Fruit fly (Drosophila melanogaster): ENCODE data around the gene BigH1.

The BigH1 gene

DNA sequence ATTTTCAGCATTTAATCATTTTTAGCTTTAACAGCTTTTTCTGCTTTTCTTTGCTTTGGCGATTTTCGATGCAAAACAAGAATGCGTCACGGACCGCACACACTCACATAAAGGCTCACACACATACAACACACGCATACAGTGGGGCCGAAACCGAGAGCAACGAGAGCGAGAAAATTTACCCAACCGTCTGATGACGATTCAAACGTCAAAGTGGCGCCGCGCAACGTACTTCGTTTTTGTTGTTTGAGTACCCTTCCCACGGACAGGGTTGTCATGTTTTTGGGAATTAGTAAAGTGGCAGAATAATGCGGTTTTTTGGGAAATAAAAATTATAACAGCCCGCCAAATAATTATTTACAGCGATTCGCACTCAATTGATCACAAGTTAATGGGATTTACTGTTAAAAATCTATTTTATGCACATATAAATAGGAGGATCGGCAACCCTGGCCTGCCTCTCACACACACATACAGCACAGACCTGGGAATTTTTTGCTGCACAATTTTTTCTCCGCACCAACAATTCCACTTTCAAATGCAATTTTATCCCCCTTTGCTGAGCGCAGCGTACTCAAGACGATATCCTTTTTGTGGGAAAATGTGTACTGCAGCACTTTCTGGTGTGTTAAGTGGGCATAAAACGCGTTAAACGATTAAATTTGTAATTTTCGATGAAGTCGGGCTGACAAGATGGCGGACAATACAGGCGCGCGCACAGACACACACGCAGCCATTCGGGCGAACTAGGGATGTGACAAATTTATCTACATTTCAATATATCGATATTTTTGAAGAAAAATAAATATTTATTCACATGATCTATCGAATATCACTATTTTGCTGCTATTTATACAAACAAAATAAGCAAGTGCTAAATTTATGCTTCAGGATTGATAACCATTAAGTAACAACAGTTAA lies 8.0 kb upstream of the BigH1 start (continued):
- peak; percentile 94 for TF ChIP-seq CG17568 (GFP tag; optimal IDR thresholded peaks at IDR 0.05)
- peak; percentile 52 for TF ChIP-seq CG3065 (GFP tag; optimal IDR thresholded peaks at IDR 0.05)
- peak; percentile 97 for TF ChIP-seq CG10543 (GFP tag; optimal IDR thresholded peaks at IDR 0.05)
- TF ChIP-seq fd96Cb (tag; optimal IDR thresholded peaks at IDR 0.05): peak; percentile 90
- TF ChIP-seq mld (GFP tag; IDR thresholded peaks at IDR 0.05; ENCODE audit: partially characterized antibody): no peak
- peak; percentile 91 for TF ChIP-seq Dbx (GFP tag; IDR thresholded peaks at IDR 0.05)
- peak; percentile 32; the same call in 1 of the 2 replicates for TF ChIP-seq inv (GFP tag; IDR thresholded peaks at IDR 0.05; ENCODE audit: partially characterized antibody)
- TF ChIP-seq CG33557 (GFP tag; optimal IDR thresholded peaks at IDR 0.05): peak; percentile 93
- TF ChIP-seq phol (tag; optimal IDR thresholded peaks at IDR 0.05): peak; percentile 99
- TF ChIP-seq CG4820 (GFP tag; optimal IDR thresholded peaks at IDR 0.05): peak; percentile 88
- peak; percentile 86 for TF ChIP-seq CG10274 (GFP tag; optimal IDR thresholded peaks at IDR 0.05)
- TF ChIP-seq CG4282 (GFP tag; optimal IDR thresholded peaks at IDR 0.05): peak; percentile 84
- peak; percentile 51 for TF ChIP-seq pfk (GFP tag; optimal IDR thresholded peaks at IDR 0.05)
- peak; percentile 91 for TF ChIP-seq CG8388 (GFP tag; optimal IDR thresholded peaks at IDR 0.05)
- peak; percentile 86 for TF ChIP-seq repo (GFP tag; optimal IDR thresholded peaks at IDR 0.05)
- TF ChIP-seq caup (GFP tag; optimal IDR thresholded peaks at IDR 0.05; ENCODE audit: severe bottlenecking): peak; percentile 94
- TF ChIP-seq sob (GFP tag; IDR thresholded peaks at IDR 0.05): peak; percentile 92
- peak; percentile 49 for TF ChIP-seq HLHmδ (GFP tag; optimal IDR thresholded peaks at IDR 0.05)
- TF ChIP-seq Sin3A (optimal IDR thresholded peaks at IDR 0.05): no peak
- TF ChIP-seq chm (GFP tag; IDR thresholded peaks at IDR 0.05): peak; percentile 72
- TF ChIP-seq CG6254 (GFP tag; optimal IDR thresholded peaks at IDR 0.05): peak; percentile 82
- TF ChIP-seq CG15269 (tag; optimal IDR thresholded peaks at IDR 0.05): peak; percentile 95
- TF ChIP-seq CG12391 (tag; optimal IDR thresholded peaks at IDR 0.05): peak; percentile 92
- peak; percentile 83 for TF ChIP-seq CG9876 (GFP tag; optimal IDR thresholded peaks at IDR 0.05)
- TF ChIP-seq ap (GFP tag; IDR thresholded peaks at IDR 0.05): peak; percentile 87
- TF ChIP-seq BEAF-32 (GFP tag; optimal IDR thresholded peaks at IDR 0.05): peak; percentile 83
- TF ChIP-seq grn (GFP tag; optimal IDR thresholded peaks at IDR 0.05): no peak
- peak; percentile 92 for TF ChIP-seq CG3847 (GFP tag; IDR thresholded peaks at IDR 0.05)
- peak; percentile 98 for TF ChIP-seq CG3995 (GFP tag; optimal IDR thresholded peaks at IDR 0.05)
- TF ChIP-seq Mad (GFP tag; optimal IDR thresholded peaks at IDR 0.05): peak; percentile 89
- TF ChIP-seq CG18262 (tag; optimal IDR thresholded peaks at IDR 0.05): peak; percentile 94
- TF ChIP-seq knrl (GFP tag; IDR thresholded peaks at IDR 0.05; ENCODE audit: partially characterized antibody): peak; percentile 59
- peak; percentile 23 for TF ChIP-seq CG3838 (GFP tag; optimal IDR thresholded peaks at IDR 0.05)
- TF ChIP-seq tx (GFP tag; optimal IDR thresholded peaks at IDR 0.05): peak; percentile 78
- no peak for TF ChIP-seq pan (optimal IDR thresholded peaks at IDR 0.05)
- peak in 1 of 2 experiments; percentile 93 for TF ChIP-seq pan (GFP tag; optimal IDR thresholded peaks at IDR 0.05 in 1 of 2, IDR thresholded peaks at IDR 0.05 in 1 of 2)
- peak; percentile 84 for TF ChIP-seq CG2889 (GFP tag; IDR thresholded peaks at IDR 0.05)
- TF ChIP-seq CG15696 (tag; optimal IDR thresholded peaks at IDR 0.05): peak; percentile 93
- TF ChIP-seq Taf1 (GFP tag; IDR thresholded peaks at IDR 0.05): peak; percentile 87
- peak; percentile 61 for TF ChIP-seq Bgb (GFP tag; IDR thresholded peaks at IDR 0.05; ENCODE audit: partially characterized antibody)
- TF ChIP-seq CG7963 (GFP tag; IDR thresholded peaks at IDR 0.05; ENCODE audit: partially characterized antibody): peak; percentile 57; the same call in 2 of the 3 replicates
- no peak for TF ChIP-seq Hr39 (optimal IDR thresholded peaks at IDR 0.05)
- peak; percentile 93 for TF ChIP-seq CG7556 (GFP tag; optimal IDR thresholded peaks at IDR 0.05)
- TF ChIP-seq CG7786 (GFP tag; optimal IDR thresholded peaks at IDR 0.05): peak; percentile 90
- peak; percentile 89 for TF ChIP-seq HLH3B (GFP tag; IDR thresholded peaks at IDR 0.05)
- peak; percentile 93 for TF ChIP-seq ken (GFP tag; IDR thresholded peaks at IDR 0.05)
- peak; percentile 95 for TF ChIP-seq CG17829 (tag; optimal IDR thresholded peaks at IDR 0.05)
- peak; percentile 53 for TF ChIP-seq CG31388 (GFP tag; optimal IDR thresholded peaks at IDR 0.05)

All from whole organism, embryonic.